Worm (Caenorhabditis elegans) whole organism, early embryonic: ENCODE measurements around the gene EEED8.3.

ENCODE experiments used
- B0310.2 ChIP-seq: sonication (generic microtip); optimal IDR thresholded peaks from 2 replicates; lab custom pipeline; 2016; ENCODE audit warnings: mild to moderate bottlenecking, missing genetic modification characterization, missing compliant biosample characterization
- aly-1 ChIP-seq: sonication (generic microtip); optimal IDR thresholded peaks from 2 replicates; lab custom pipeline; 2016; ENCODE audit warnings: missing genetic modification characterization, missing compliant biosample characterization
- ama-1 ChIP-seq: fragments of 150-350 bp; optimal IDR thresholded peaks from 2 replicates; lab custom pipeline; 2014
- ceh-13 ChIP-seq: fragments of 200-800 bp; sonication (Bioruptor generic); optimal IDR thresholded peaks from 2 replicates; lab custom pipeline; 2018; ENCODE audit warnings: mild to moderate bottlenecking, missing genetic modification characterization, missing compliant biosample characterization
- ceh-36 ChIP-seq: sonication (generic microtip); optimal IDR thresholded peaks from 2 replicates; lab custom pipeline; 2016; ENCODE audit warnings: missing genetic modification characterization, inconsistent platforms, missing compliant biosample characterization
- ets-7 ChIP-seq: sonication (generic microtip); optimal IDR thresholded peaks from 2 replicates; lab custom pipeline; 2016; ENCODE audit warnings: missing genotype, missing genetic modification characterization, missing compliant biosample characterization
- flt-1 ChIP-seq: fragments of 200-800 bp; sonication (Bioruptor generic); IDR thresholded peaks from 2 replicates; pipeline ENCODE4 v1.3.6; 2022; ENCODE audit warnings: missing genetic modification characterization, missing compliant biosample characterization
- hmbx-1 ChIP-seq: sonication (generic microtip); optimal IDR thresholded peaks from 2 replicates; lab custom pipeline; 2016; ENCODE audit warnings: mild to moderate bottlenecking, missing genetic modification characterization, missing compliant biosample characterization
- hmg-4 ChIP-seq: fragments of 200-800 bp; sonication (Bioruptor generic); optimal IDR thresholded peaks from 2 replicates; lab custom pipeline; 2018; ENCODE audit warnings: mild to moderate bottlenecking, missing genetic modification characterization, missing compliant biosample characterization
- hnd-1 ChIP-seq: sonication (generic microtip); optimal IDR thresholded peaks from 2 replicates; lab custom pipeline; 2016; ENCODE audit warnings: missing genetic modification characterization, missing compliant biosample characterization
- pes-1 ChIP-seq: fragments of 200-800 bp; sonication (Bioruptor generic); IDR thresholded peaks from 2 replicates; pipeline ENCODE4 v1.3.6; 2022; ENCODE audit warnings: missing genetic modification reagents, missing genetic modification characterization, missing compliant biosample characterization
- scrt-1 ChIP-seq: fragments of 200-800 bp; sonication (Bioruptor generic); IDR thresholded peaks from 2 replicates; pipeline ENCODE4 v1.3.6; 2022; ENCODE audit warnings: missing genetic modification characterization, missing compliant biosample characterization
- sea-1 ChIP-seq: fragments of 200-800 bp; sonication (Bioruptor generic); conservative IDR thresholded peaks from 2 replicates; pipeline ENCODE4 v1.3.6; 2022; ENCODE audit warnings: missing genetic modification characterization, missing compliant biosample characterization
- tra-4 ChIP-seq: sonication (generic microtip); optimal IDR thresholded peaks from 2 replicates; lab custom pipeline; 2017; ENCODE audit warnings: missing genetic modification characterization, missing compliant biosample characterization

DNA sequence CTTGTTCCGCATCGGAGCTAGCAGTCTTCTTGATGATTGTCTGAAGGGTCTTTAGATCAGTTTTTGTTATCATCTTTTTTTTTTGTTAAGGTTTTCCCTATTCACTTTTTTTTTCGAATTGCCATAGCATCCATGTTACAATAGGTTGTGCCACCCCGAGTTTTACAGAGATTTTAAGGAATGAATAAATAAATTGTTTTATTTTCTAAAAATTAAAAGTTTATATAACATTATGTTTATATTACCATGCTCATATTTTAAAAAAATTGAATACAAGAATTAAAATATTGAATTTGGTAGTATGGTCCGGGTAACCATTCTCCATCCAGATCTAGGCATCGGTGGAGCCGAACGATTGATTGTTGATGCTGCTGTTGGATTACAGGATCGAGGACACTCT is 39.1 kb upstream of the EEED8.3 start, which contains the start of gene algn-2:
- TF ChIP-seq ama-1 (lab: Kevin White, UChicago) (no peak), ceh-36 (tag; lab: Kevin White, UChicago) (no peak), hnd-1 (tag; lab: Kevin White, UChicago) (no peak), pes-1 (GFP tag; lab: Robert Waterston, UW) (no peak), flt-1 (GFP tag; lab: Robert Waterston, UW) (no peak), B0310.2 (tag; lab: Kevin White, UChicago) (no peak), hmg-4 (GFP tag; lab: Kevin White, UChicago) (no peak), tra-4 (tag; lab: Kevin White, UChicago) (no peak), ceh-13 (no peak), ets-7 (tag; lab: Kevin White, UChicago) (no peak), aly-1 (tag; lab: Kevin White, UChicago) (no peak), sea-1 (GFP tag; lab: Robert Waterston, UW) (no peak), scrt-1 (GFP tag; lab: Robert Waterston, UW) (no peak), hmbx-1 (tag; lab: Kevin White, UChicago) (no peak)
